Fruit fly (Drosophila melanogaster) whole organism: ENCODE measurements around the gene Ppt2.

Experiments
- Dll ChIP-seq: fragments of >200 bp; optimal IDR thresholded peaks from 2 replicates; lab custom pipeline; 2017
- EcR ChIP-seq, 2 experiments: fragments of >200 bp; optimal IDR thresholded peaks; 2 replicates each; lab custom pipeline; 2017; ENCODE audit warnings: missing biosample characterization in 2 of 2, missing genetic modification characterization in 2 of 2, missing genetic modification reagents in 2 of 2
- pan ChIP-seq: fragments of >200 bp; optimal IDR thresholded peaks from 2 replicates; lab custom pipeline; 2017

dm6 chr2L:11268933-11269631 lies 11.0 kb upstream of the Ppt2 start, which contains the start of gene cmet:
- TF ChIP-seq pan (no peak), Dll (lab: Kevin White, UChicago) (no peak), EcR (GFP tag; optimal IDR thresholded peaks at IDR 0.05; lab: Kevin White, UChicago) (no peak)
